Worm (Caenorhabditis elegans) whole organism, late embryonic: ENCODE results near the gene C46G7.2.

Source experiments
- K02D7.2 ChIP-seq: sonication (generic microtip); optimal IDR thresholded peaks from 2 replicates; lab custom pipeline; 2017; ENCODE audit warnings: mild to moderate bottlenecking, missing genetic modification characterization, missing compliant biosample characterization
- madf-2 ChIP-seq: sonication (generic microtip); optimal IDR thresholded peaks from 2 replicates; lab custom pipeline; 2017; ENCODE audit warnings: missing genetic modification characterization, missing compliant biosample characterization
- tbx-2 ChIP-seq: sonication (generic microtip); optimal IDR thresholded peaks from 2 replicates; lab custom pipeline; 2016; ENCODE audit warnings: missing genetic modification characterization, missing compliant biosample characterization
- ttx-3 ChIP-seq: sonication (generic microtip); optimal IDR thresholded peaks from 2 replicates; lab custom pipeline; 2016; ENCODE audit warnings: missing genetic modification reagents, missing genetic modification characterization, missing compliant biosample characterization

DNA sequence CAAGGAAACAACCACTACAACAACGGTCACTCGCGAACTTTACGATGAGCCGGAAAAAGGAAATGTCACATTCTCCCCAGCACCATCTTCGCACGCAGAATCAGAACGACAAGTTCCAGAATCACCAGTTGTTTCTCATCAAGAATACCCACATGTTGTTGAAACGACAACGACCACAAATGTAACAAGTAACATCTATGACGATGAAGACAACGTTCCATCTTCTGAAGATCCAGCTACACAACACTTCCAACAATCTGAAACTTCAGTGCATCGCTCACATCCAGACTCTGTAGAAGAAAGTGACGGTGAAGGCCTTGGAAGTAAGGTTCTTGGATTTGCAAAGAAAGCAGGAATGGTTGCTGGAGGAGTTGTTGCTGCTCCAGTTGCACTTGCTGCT lies 24.5 kb upstream of the C46G7.2 start:
- no peak for TF ChIP-seq tbx-2 (tag; lab: Kevin White, UChicago)
- no peak for TF ChIP-seq K02D7.2 (tag; lab: Kevin White, UChicago)
- TF ChIP-seq ttx-3 (tag; lab: Kevin White, UChicago), result no peak
- no peak for TF ChIP-seq madf-2 (tag; lab: Kevin White, UChicago)
